Worm (Caenorhabditis elegans) whole organism, midembryonic: Measurements from ENCODE around the gene dro-1.

Experiments used
- T22C8.4 ChIP-seq: fragments of 200-800 bp; sonication (Bioruptor generic); IDR thresholded peaks from 2 replicates; pipeline ENCODE4 v1.3.6; 2022; ENCODE audit warnings: missing genetic modification characterization, missing compliant biosample characterization
- cog-1 ChIP-seq: sonication (generic microtip); optimal IDR thresholded peaks from 2 replicates; lab custom pipeline; 2016; ENCODE audit warnings: missing genetic modification characterization, missing compliant biosample characterization
- flt-1 ChIP-seq: fragments of 200-800 bp; sonication (Bioruptor generic); IDR thresholded peaks from 2 replicates; pipeline ENCODE4 v1.3.6; 2022; ENCODE audit warnings: missing genetic modification characterization, missing compliant biosample characterization
- klf-2 ChIP-seq: fragments of 200-800 bp; sonication (Bioruptor generic); conservative IDR thresholded peaks from 2 replicates; pipeline ENCODE4 v1.3.6; 2022; ENCODE audit warnings: missing genetic modification reagents, missing genetic modification characterization, missing compliant biosample characterization
- med-1 ChIP-seq: sonication (generic microtip); optimal IDR thresholded peaks from 2 replicates; lab custom pipeline; 2017; ENCODE audit warnings: missing genetic modification characterization, mild to moderate bottlenecking, missing compliant biosample characterization, antibody characterized with exemption, missing genetic modification reagents; ENCODE audit not compliant: insufficient read depth
- ref-1 ChIP-seq: fragments of 200-800 bp; sonication (Bioruptor generic); conservative IDR thresholded peaks from 2 replicates; pipeline ENCODE4 v1.3.6; 2022; ENCODE audit warnings: missing genetic modification reagents, missing genetic modification characterization, missing compliant biosample characterization
- tab-1 ChIP-seq: fragments of 200-800 bp; sonication (Bioruptor generic); IDR thresholded peaks from 2 replicates; pipeline ENCODE4 v1.3.6; 2022; ENCODE audit warnings: missing genetic modification characterization, missing compliant biosample characterization
- ztf-23 ChIP-seq: fragments of 200-800 bp; sonication (Bioruptor generic); IDR thresholded peaks from 2 replicates; pipeline ENCODE4 v1.3.6; 2022; ENCODE audit warnings: missing genetic modification reagents, missing genetic modification characterization, missing compliant biosample characterization
- ztf-29 ChIP-seq: fragments of 200-800 bp; sonication (Bioruptor generic); IDR thresholded peaks from 2 replicates; pipeline ENCODE4 v1.3.6; 2022; ENCODE audit warnings: missing genetic modification reagents, missing genetic modification characterization, missing compliant biosample characterization

The dro-1 gene

ce11 chrIII:13310552-13310951, 31.9 kb upstream of the dro-1 start:
- TF ChIP-seq med-1 (GFP tag; lab: Kevin White, UChicago) (no peak), ztf-23 (GFP tag; lab: Robert Waterston, UW) (no peak), tab-1 (GFP tag; lab: Robert Waterston, UW) (no peak), T22C8.4 (no peak), ztf-29 (GFP tag; lab: Robert Waterston, UW) (no peak)

DNA sequence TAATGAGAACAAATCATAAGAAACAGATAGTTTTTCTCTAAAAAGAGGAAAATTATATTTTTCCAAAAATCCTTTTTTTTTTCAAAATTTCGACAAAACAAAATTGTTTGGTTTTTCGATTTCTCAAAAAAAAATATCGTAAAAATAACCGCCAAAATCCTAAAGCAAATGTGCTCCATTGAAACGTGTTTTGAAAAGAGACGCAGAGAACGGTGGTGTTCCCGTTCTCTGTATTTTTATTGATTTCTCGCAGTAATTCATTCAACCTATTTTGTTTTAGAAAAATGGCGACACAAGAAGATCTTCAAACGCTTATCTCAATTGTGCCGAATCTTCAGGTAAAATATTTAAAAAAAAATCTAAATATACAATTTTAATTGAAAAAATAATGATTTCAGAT, 28.7 kb upstream of the dro-1 start, which contains the start of gene Y43F4B.10:
TSS of gene Y43F4B.10 (plus strand) at position 281 of the 400 bp plus-strand sequence.
- TF ChIP-seq T22C8.4 (0 out of 2 replicates have a peak, but pooled peaks have one; percentile 38), ztf-29 (GFP tag; lab: Robert Waterston, UW) (no peak)

ce11 chrIII:13314636-13315035, 27.8 kb upstream of the dro-1 start:
- TF ChIP-seq tab-1 (GFP tag; lab: Robert Waterston, UW) (no peak), flt-1 (GFP tag; lab: Robert Waterston, UW) (no peak), med-1 (GFP tag; lab: Kevin White, UChicago) (no peak), ztf-29 (GFP tag; lab: Robert Waterston, UW) (no peak), ztf-23 (GFP tag; lab: Robert Waterston, UW) (no peak), T22C8.4 (no peak), cog-1 (tag; lab: Kevin White, UChicago) (no peak), klf-2 (GFP tag; lab: Robert Waterston, UW) (no peak), ref-1 (GFP tag; lab: Robert Waterston, UW) (no peak)

ce11 chrIII:13315071-13315470, 27.4 kb upstream of the dro-1 start, which contains the start of gene dph-7:
Gene dph-7 (plus strand): TSS chrIII:13315123.
- TF ChIP-seq ref-1 (GFP tag; lab: Robert Waterston, UW) (no peak), klf-2 (GFP tag; lab: Robert Waterston, UW) (no peak), tab-1 (GFP tag; lab: Robert Waterston, UW) (no peak), flt-1 (GFP tag; lab: Robert Waterston, UW) (no peak), ztf-29 (GFP tag; lab: Robert Waterston, UW) (no peak), ztf-23 (GFP tag; lab: Robert Waterston, UW) (no peak), cog-1 (tag; lab: Kevin White, UChicago) (no peak), med-1 (GFP tag; lab: Kevin White, UChicago) (no peak), T22C8.4 (no peak)

DNA sequence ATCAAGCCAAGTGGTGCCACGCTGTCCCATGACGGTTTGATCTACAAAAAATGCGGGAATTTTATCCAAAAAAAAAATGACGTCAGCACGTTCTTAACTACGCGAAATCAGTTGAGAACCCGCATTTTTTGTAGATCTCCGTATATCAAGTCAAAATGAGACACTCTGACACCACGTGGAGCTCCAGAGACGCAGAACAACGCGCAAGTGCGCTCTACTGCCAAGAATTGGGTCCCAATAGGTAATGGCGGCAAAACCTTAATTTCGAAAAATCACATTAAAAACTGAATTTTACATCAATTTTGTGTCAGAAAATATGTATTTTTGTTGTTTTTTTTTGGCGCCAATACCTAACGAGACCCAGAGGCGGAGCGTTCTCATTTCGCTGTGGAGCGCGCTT, 25.5 kb upstream of the dro-1 start:
- TF ChIP-seq T22C8.4 (no peak), med-1 (GFP tag; lab: Kevin White, UChicago) (no peak), klf-2 (GFP tag; lab: Robert Waterston, UW) (no peak), tab-1 (GFP tag; lab: Robert Waterston, UW) (no peak), ztf-23 (GFP tag; lab: Robert Waterston, UW) (no peak), cog-1 (tag; lab: Kevin White, UChicago) (no peak), ref-1 (GFP tag; lab: Robert Waterston, UW) (no peak), ztf-29 (GFP tag; lab: Robert Waterston, UW) (no peak), flt-1 (GFP tag; lab: Robert Waterston, UW) (no peak)

ce11 chrIII:13317383-13317911, 25.0 kb upstream of the dro-1 start:
- TF ChIP-seq ref-1 (GFP tag; lab: Robert Waterston, UW) (no peak), klf-2 (GFP tag; lab: Robert Waterston, UW) (no peak), flt-1 (GFP tag; lab: Robert Waterston, UW) (no peak), ztf-29 (GFP tag; lab: Robert Waterston, UW) (no peak), cog-1 (tag; lab: Kevin White, UChicago) (no peak), T22C8.4 (no peak)

- TF ChIP-seq klf-2 (GFP tag; lab: Robert Waterston, UW) (no peak), med-1 (GFP tag; lab: Kevin White, UChicago) (no peak), cog-1 (tag; lab: Kevin White, UChicago) (no peak)
Observed at ce11 chrIII:13322578-13322977, 19.9 kb upstream of the dro-1 start, which contains the start of gene F53A2.11. Gene F53A2.11 (minus strand): TSS chrIII:13322678.

DNA sequence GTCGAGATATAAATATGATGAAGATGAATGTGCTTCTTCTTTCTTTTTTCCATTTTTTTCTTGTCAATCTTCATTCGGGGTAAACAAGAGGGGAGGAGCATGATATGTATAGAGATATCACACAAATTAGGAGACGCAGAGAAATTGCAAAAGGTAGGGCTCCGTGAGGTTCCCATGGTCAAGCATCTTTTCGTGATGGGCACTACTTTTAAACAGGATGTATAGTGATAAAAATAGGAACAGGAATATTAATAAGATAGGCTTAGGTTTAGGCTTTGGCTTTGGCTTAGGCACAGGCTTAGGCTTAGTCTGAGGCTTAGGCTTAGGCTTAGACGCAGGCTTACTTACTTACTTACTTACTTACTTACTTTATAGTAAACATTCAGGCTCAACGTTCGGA, 17.7 kb upstream of the dro-1 start, which contains the start of gene F53A2.1:
TSS of gene F53A2.1 (minus strand) at position 101 of the 400 bp plus-strand sequence.
- TF ChIP-seq ref-1 (GFP tag; lab: Robert Waterston, UW) (no peak), ztf-29 (GFP tag; lab: Robert Waterston, UW) (no peak), ztf-23 (GFP tag; lab: Robert Waterston, UW) (no peak), med-1 (GFP tag; lab: Kevin White, UChicago) (no peak), T22C8.4 (no peak), klf-2 (GFP tag; lab: Robert Waterston, UW) (no peak), flt-1 (GFP tag; lab: Robert Waterston, UW) (no peak)

- TF ChIP-seq med-1 (GFP tag; lab: Kevin White, UChicago) (no peak), klf-2 (GFP tag; lab: Robert Waterston, UW) (no peak), ref-1 (GFP tag; lab: Robert Waterston, UW) (no peak), tab-1 (GFP tag; lab: Robert Waterston, UW) (no peak), flt-1 (GFP tag; lab: Robert Waterston, UW) (no peak), ztf-29 (GFP tag; lab: Robert Waterston, UW) (no peak), ztf-23 (GFP tag; lab: Robert Waterston, UW) (no peak), cog-1 (tag; lab: Kevin White, UChicago) (no peak)
Observed at ce11 chrIII:13328911-13329310, 13.6 kb upstream of the dro-1 start.

- TF ChIP-seq T22C8.4 (no peak), med-1 (GFP tag; lab: Kevin White, UChicago) (no peak), ztf-29 (GFP tag; lab: Robert Waterston, UW) (no peak), tab-1 (GFP tag; lab: Robert Waterston, UW) (no peak), cog-1 (tag; lab: Kevin White, UChicago) (no peak), ref-1 (GFP tag; lab: Robert Waterston, UW) (no peak)
Observed at ce11 chrIII:13333754-13334153, 8.7 kb upstream of the dro-1 start, which contains the start of gene sdz-20. Gene sdz-20 (plus strand): TSS chrIII:13334054.
